Worm (Caenorhabditis elegans) whole organism, mixed stage, embryonic: Measurements from ENCODE around the gene C27D6.1.
"Not testable (repeated sequence)": the region's sequence is repeated elsewhere in the genome, so short reads cannot be mapped to it uniquely, and the experiment has no call there.

Experiments used
- ham-2 ChIP-seq: fragments of 200-800 bp; sonication (Bioruptor generic); optimal IDR thresholded peaks from 2 replicates; lab custom pipeline; 2018; ENCODE audit warnings: mild to moderate bottlenecking, missing genetic modification characterization, missing compliant biosample characterization
- lin-13 ChIP-seq: fragments of 150-350 bp; optimal IDR thresholded peaks from 2 replicates; lab custom pipeline; 2014; ENCODE audit warnings: missing biosample characterization, missing genetic modification characterization
- mab-5 ChIP-seq: fragments of 150-350 bp; optimal IDR thresholded peaks from 2 replicates; lab custom pipeline; 2014; ENCODE audit warnings: missing biosample characterization, missing genetic modification characterization
- nhr-237 ChIP-seq: fragments of 150-350 bp; optimal IDR thresholded peaks from 2 replicates; lab custom pipeline; 2014; ENCODE audit warnings: missing biosample characterization, missing genetic modification characterization
- nhr-76 ChIP-seq: sonication (generic microtip); optimal IDR thresholded peaks from 2 replicates; lab custom pipeline; 2017; ENCODE audit warnings: missing biosample characterization, missing genetic modification characterization
- zip-8 ChIP-seq: fragments of 150-350 bp; optimal IDR thresholded peaks from 2 replicates; lab custom pipeline; 2014; ENCODE audit warnings: missing biosample characterization, missing genetic modification characterization

DNA sequence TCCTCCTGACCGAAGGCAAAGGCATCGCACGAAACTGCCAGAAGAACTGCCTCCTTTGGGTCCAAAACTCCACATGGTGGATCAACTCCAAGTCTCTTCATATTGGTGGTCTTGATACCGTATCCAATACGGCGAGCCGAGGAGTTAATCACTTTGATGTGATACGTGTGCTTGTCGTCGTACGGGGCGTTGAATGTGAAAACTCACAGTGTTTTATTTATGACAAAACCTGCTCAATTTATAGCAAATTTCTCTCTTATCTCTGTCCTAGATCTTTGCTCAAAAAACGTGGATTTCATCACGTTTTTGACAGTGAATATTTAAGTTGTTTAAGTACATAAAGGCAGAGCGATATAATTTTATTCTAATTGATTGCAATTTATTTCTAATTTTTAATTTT lies 13.8 kb upstream of the C27D6.1 start, which contains the start of gene F58A6.9:
- TF ChIP-seq nhr-76 (tag; lab: Kevin White, UChicago); lin-13 (tag; lab: Kevin White, UChicago); ham-2 (GFP tag; lab: Kevin White, UChicago); nhr-237 (tag; lab: Kevin White, UChicago); zip-8 (tag; lab: Kevin White, UChicago); mab-5: not testable (repeated sequence)
